Fruit fly (Drosophila melanogaster) Kc167 (cell line): ENCODE data around the gene Snx1.

Source experiments
- Myc ChIP-seq: fragments of >200 bp; optimal IDR thresholded peaks from 2 replicates; lab custom pipeline; 2017; ENCODE audit warnings: missing external identifiers
- Sin3A ChIP-seq: fragments of >200 bp; optimal IDR thresholded peaks from 2 replicates; lab custom pipeline; 2018; ENCODE audit warnings: missing external identifiers
- h ChIP-seq: fragments of >200 bp; optimal IDR thresholded peaks from 3 replicates; lab custom pipeline; 2018; ENCODE audit warnings: missing external identifiers
- insv ChIP-seq: fragments of >200 bp; optimal IDR thresholded peaks from 3 replicates; lab custom pipeline; 2018; ENCODE audit warnings: missing external identifiers
- psq ChIP-seq: fragments of >200 bp; optimal IDR thresholded peaks from 2 replicates; lab custom pipeline; 2017; ENCODE audit warnings: missing external identifiers
- ttk ChIP-seq: sonication (Bioruptor generic); optimal IDR thresholded peaks from 2 replicates; lab custom pipeline; 2017; ENCODE audit warnings: missing external identifiers

dm6 chr2L:3457007-3457406 is 7.5 kb downstream of the Snx1 start, which contains the start of the genes Cog3 and Sec5:
- TF ChIP-seq Myc (lab: Kevin White, UChicago) (no peak), insv (no peak), Sin3A (lab: Kevin White, UChicago) (no peak), psq (lab: Kevin White, UChicago) (no peak), h (lab: Kevin White, UChicago) (no peak), ttk (lab: Kevin White, UChicago) (no peak)
